Fruit fly (Drosophila melanogaster) whole organism, embryonic: ENCODE data around the gene Nup153.
A peak's percentile ranks its signal among the peaks of the same experiment; 100 is the strongest.

Experiments used
- BEAF-32 ChIP-seq: fragments of 200-800 bp; sonication (Bioruptor generic); optimal IDR thresholded peaks from 3 replicates; lab custom pipeline; 2017; ENCODE audit warnings: missing biosample characterization, missing genetic modification characterization, mild to moderate bottlenecking, moderate library complexity, missing genetic modification reagents
- Bgb ChIP-seq: fragments of 200-800 bp; sonication (Bioruptor generic); IDR thresholded peaks from 2 replicates; pipeline ENCODE4 v1.3.6; 2022; ENCODE audit warnings: missing biosample characterization, missing genetic modification characterization; ENCODE audit not compliant: partially characterized antibody
- CG10654 ChIP-seq: fragments of 200-800 bp; sonication (Bioruptor generic); optimal IDR thresholded peaks from 2 replicates; lab custom pipeline; 2016; ENCODE audit warnings: missing biosample characterization, missing genetic modification characterization
- CG12155 ChIP-seq: fragments of 200-800 bp; sonication (Bioruptor generic); optimal IDR thresholded peaks from 3 replicates; lab custom pipeline; 2016; ENCODE audit warnings: missing biosample characterization, missing genetic modification characterization
- CG13287 ChIP-seq: fragments of 200-800 bp; sonication (Bioruptor generic); IDR thresholded peaks from 2 replicates; pipeline ENCODE4 v1.3.6; 2022; ENCODE audit warnings: missing biosample characterization, missing genetic modification characterization; ENCODE audit not compliant: partially characterized antibody
- CG14710 ChIP-seq: fragments of 200-800 bp; sonication (Bioruptor generic); optimal IDR thresholded peaks from 3 replicates; lab custom pipeline; 2019; ENCODE audit warnings: missing biosample characterization, mild to moderate bottlenecking, missing genetic modification characterization, moderate library complexity
- CG15514 ChIP-seq: fragments of 200-800 bp; sonication (Bioruptor generic); optimal IDR thresholded peaks from 3 replicates; lab custom pipeline; 2017; ENCODE audit warnings: missing biosample characterization, missing genetic modification characterization, mild to moderate bottlenecking, moderate library complexity, missing genetic modification reagents
- CG16813 ChIP-seq: fragments of 200-800 bp; sonication (Bioruptor generic); IDR thresholded peaks from 3 replicates; pipeline ENCODE4 v1.3.6; 2022; ENCODE audit warnings: missing biosample characterization, missing genetic modification characterization; ENCODE audit not compliant: partially characterized antibody
- CG2116 ChIP-seq: fragments of 200-800 bp; sonication (Bioruptor generic); optimal IDR thresholded peaks from 3 replicates; lab custom pipeline; 2018; ENCODE audit warnings: missing biosample characterization, mild to moderate bottlenecking, missing genetic modification characterization
- CG31441 ChIP-seq: fragments of 200-800 bp; sonication (Bioruptor generic); IDR thresholded peaks from 2 replicates; pipeline ENCODE4 v1.3.6; 2022; ENCODE audit warnings: missing biosample characterization, missing genetic modification characterization
- CG34224 ChIP-seq: fragments of 200-800 bp; sonication (Bioruptor generic); IDR thresholded peaks from 3 replicates; pipeline ENCODE4 v1.3.6; 2022; ENCODE audit warnings: missing biosample characterization, missing genetic modification characterization; ENCODE audit not compliant: partially characterized antibody
- CG3726 ChIP-seq: fragments of 200-800 bp; sonication (Bioruptor generic); IDR thresholded peaks from 3 replicates; pipeline ENCODE4, ENCODE4 v1.3.6; 2022; ENCODE audit warnings: missing biosample characterization, missing genetic modification characterization
- CG6791 ChIP-seq: fragments of 200-800 bp; sonication (Bioruptor generic); IDR thresholded peaks from 3 replicates; pipeline ENCODE4 v1.3.6; 2022; ENCODE audit warnings: missing biosample characterization, missing genetic modification characterization; ENCODE audit not compliant: partially characterized antibody
- CG7928 ChIP-seq: fragments of 200-800 bp; sonication (Bioruptor generic); optimal IDR thresholded peaks from 2 replicates; lab custom pipeline; 2017; ENCODE audit warnings: missing biosample characterization, mild to moderate bottlenecking, missing genetic modification characterization
- CG7963 ChIP-seq: fragments of 200-800 bp; sonication (Bioruptor generic); IDR thresholded peaks from 3 replicates; pipeline ENCODE4 v1.3.6; 2022; ENCODE audit warnings: missing biosample characterization, missing genetic modification characterization; ENCODE audit not compliant: partially characterized antibody
- CG8281 ChIP-seq: fragments of 200-800 bp; sonication (Bioruptor generic); optimal IDR thresholded peaks from 2 replicates; lab custom pipeline; 2018; ENCODE audit warnings: missing biosample characterization, mild to moderate bottlenecking, missing genetic modification characterization, moderate library complexity
- CG8765 ChIP-seq: fragments of 200-800 bp; sonication (Bioruptor generic); IDR thresholded peaks from 2 replicates; pipeline ENCODE4 v1.3.6; 2022; ENCODE audit warnings: missing biosample characterization, missing genetic modification characterization
- CG9727 ChIP-seq: fragments of 200-800 bp; sonication (Bioruptor generic); optimal IDR thresholded peaks from 3 replicates; lab custom pipeline; 2017; ENCODE audit warnings: missing biosample characterization, mild to moderate bottlenecking, missing genetic modification characterization
- Dad ChIP-seq: fragments of 200-800 bp; sonication (Bioruptor generic); optimal IDR thresholded peaks from 3 replicates; lab custom pipeline; 2016; ENCODE audit warnings: missing biosample characterization, missing genetic modification characterization
- Dek ChIP-seq: fragments of 200-800 bp; sonication (Bioruptor generic); optimal IDR thresholded peaks from 3 replicates; lab custom pipeline; 2019; ENCODE audit warnings: missing biosample characterization, mild to moderate bottlenecking, missing genetic modification characterization, moderate library complexity
- Dll ChIP-seq: fragments of 200-800 bp; sonication (Bioruptor generic); IDR thresholded peaks from 4 replicates; pipeline ENCODE4 v1.3.6; 2022; ENCODE audit warnings: missing biosample characterization, missing genetic modification characterization; ENCODE audit not compliant: partially characterized antibody
- Doc3 ChIP-seq: fragments of 200-800 bp; sonication (Bioruptor generic); IDR thresholded peaks from 3 replicates; pipeline ENCODE4 v1.3.6; 2022; ENCODE audit warnings: missing biosample characterization, missing genetic modification characterization; ENCODE audit not compliant: partially characterized antibody
- HLH4C ChIP-seq: fragments of 200-800 bp; sonication (Bioruptor generic); IDR thresholded peaks from 3 replicates; pipeline ENCODE4 v1.3.6; 2022; ENCODE audit warnings: missing biosample characterization, missing genetic modification characterization; ENCODE audit not compliant: partially characterized antibody
- HLH54F ChIP-seq: fragments of 200-800 bp; sonication (Bioruptor generic); optimal IDR thresholded peaks from 3 replicates; lab custom pipeline; 2016; ENCODE audit warnings: missing biosample characterization, missing genetic modification characterization
- Sry-δ ChIP-seq: fragments of 200-800 bp; sonication (Bioruptor generic); optimal IDR thresholded peaks from 2 replicates; lab custom pipeline; 2016; ENCODE audit warnings: missing biosample characterization, missing genetic modification characterization
- amos ChIP-seq: fragments of 200-800 bp; sonication (Bioruptor generic); IDR thresholded peaks from 2 replicates; pipeline ENCODE4 v1.3.6; 2022; ENCODE audit warnings: missing biosample characterization, missing genetic modification characterization; ENCODE audit not compliant: partially characterized antibody
- ase ChIP-seq: fragments of 200-800 bp; sonication (Bioruptor generic); IDR thresholded peaks from 3 replicates; pipeline ENCODE4 v1.3.6; 2022; ENCODE audit warnings: missing biosample characterization, missing genetic modification characterization
- ato ChIP-seq: fragments of 200-800 bp; sonication (Bioruptor generic); IDR thresholded peaks from 2 replicates; pipeline ENCODE4 v1.3.6; 2022; ENCODE audit warnings: missing biosample characterization, missing genetic modification characterization; ENCODE audit not compliant: partially characterized antibody
- az2 ChIP-seq: fragments of 200-800 bp; sonication (Bioruptor generic); optimal IDR thresholded peaks from 3 replicates; lab custom pipeline; 2016; ENCODE audit warnings: missing biosample characterization, missing genetic modification characterization
- cato ChIP-seq: fragments of 200-800 bp; sonication (Bioruptor generic); optimal IDR thresholded peaks from 2 replicates; lab custom pipeline; 2016; ENCODE audit warnings: missing biosample characterization, missing genetic modification characterization, borderline replicate concordance
- chinmo ChIP-seq: fragments of 200-800 bp; sonication (Bioruptor generic); IDR thresholded peaks from 4 replicates; pipeline ENCODE4 v1.3.6; 2022; ENCODE audit warnings: missing biosample characterization, missing genetic modification characterization; ENCODE audit not compliant: partially characterized antibody
- ci ChIP-seq: fragments of 200-800 bp; sonication (Bioruptor generic); IDR thresholded peaks from 3 replicates; pipeline ENCODE4 v1.3.6; 2022; ENCODE audit warnings: missing biosample characterization, missing genetic modification characterization
- crc ChIP-seq: fragments of 200-800 bp; sonication (Bioruptor generic); optimal IDR thresholded peaks from 2 replicates; lab custom pipeline; 2016; ENCODE audit warnings: missing biosample characterization, missing genetic modification characterization
- gfzf ChIP-seq: fragments of 200-800 bp; sonication (Bioruptor generic); optimal IDR thresholded peaks from 2 replicates; lab custom pipeline; 2016; ENCODE audit warnings: missing biosample characterization, mild to moderate bottlenecking, missing genetic modification characterization, moderate library complexity
- grau ChIP-seq: fragments of 200-800 bp; optimal IDR thresholded peaks from 3 replicates; lab custom pipeline; 2019; ENCODE audit warnings: missing biosample characterization, mild to moderate bottlenecking, missing genetic modification characterization, moderate library complexity
- hb ChIP-seq: fragments of 200-800 bp; sonication (Bioruptor generic); IDR thresholded peaks from 3 replicates; pipeline ENCODE4 v1.3.6; 2022; ENCODE audit warnings: missing biosample characterization, missing genetic modification characterization; ENCODE audit not compliant: partially characterized antibody
- hbn ChIP-seq: fragments of 200-800 bp; sonication (Bioruptor generic); IDR thresholded peaks from 2 replicates; pipeline ENCODE4 v1.3.6; 2022; ENCODE audit warnings: missing biosample characterization, missing genetic modification characterization; ENCODE audit not compliant: partially characterized antibody
- knrl ChIP-seq: fragments of 200-800 bp; sonication (Bioruptor generic); IDR thresholded peaks from 3 replicates; pipeline ENCODE4 v1.3.6; 2022; ENCODE audit warnings: missing biosample characterization, missing genetic modification characterization; ENCODE audit not compliant: partially characterized antibody
- nerfin-2 ChIP-seq: fragments of 200-800 bp; sonication (Bioruptor generic); IDR thresholded peaks from 2 replicates; pipeline ENCODE4 v1.3.6; 2022; ENCODE audit warnings: missing biosample characterization, missing genetic modification characterization; ENCODE audit not compliant: partially characterized antibody
- nmo ChIP-seq: fragments of 200-800 bp; sonication (Bioruptor generic); optimal IDR thresholded peaks from 2 replicates; lab custom pipeline; 2018; ENCODE audit warnings: missing biosample characterization, mild to moderate bottlenecking, missing genetic modification characterization, moderate library complexity
- pb ChIP-seq: fragments of 200-800 bp; sonication (Bioruptor generic); optimal IDR thresholded peaks from 3 replicates; lab custom pipeline; 2016; ENCODE audit warnings: missing biosample characterization, missing genetic modification characterization
- sens ChIP-seq: fragments of 200-800 bp; sonication (Bioruptor generic); peaks from one replicate; lab custom pipeline; 2016; ENCODE audit warnings: missing biosample characterization, missing genetic modification characterization
- sna ChIP-seq: fragments of 200-800 bp; sonication (Bioruptor generic); IDR thresholded peaks from 2 replicates; pipeline ENCODE4 v1.3.6; 2022; ENCODE audit warnings: missing biosample characterization, missing genetic modification characterization; ENCODE audit not compliant: partially characterized antibody
- unc-4 ChIP-seq: fragments of 200-800 bp; sonication (Bioruptor generic); IDR thresholded peaks from 2 replicates; pipeline ENCODE4 v1.3.6; 2022; ENCODE audit warnings: missing biosample characterization, missing genetic modification characterization; ENCODE audit not compliant: partially characterized antibody
- vnd ChIP-seq: fragments of 200-800 bp; sonication (Bioruptor generic); IDR thresholded peaks from 3 replicates; pipeline ENCODE4 v1.3.6; 2022; ENCODE audit warnings: missing biosample characterization, missing genetic modification characterization; ENCODE audit not compliant: partially characterized antibody

Nup153 gene

dm6 chrX:16553542-16554182 lies 45.4 kb upstream of the Nup153 start, which contains the start of gene Arp2:
Arp2 (minus strand) TSS chrX:16553968.
- TF ChIP-seq CG7963 (GFP tag; lab: Robert Waterston, UW) (peak; percentile 42; the same call in 1 of the 3 replicates), CG13287 (peak; percentile 68), CG6791 (peak; percentile 69; the same call in 2 of the 3 replicates), ato (GFP tag; lab: Robert Waterston, UW) (0 out of 2 replicates have a peak, but pooled peaks have one; percentile 38), CG8281 (tag; lab: Kevin White, UChicago) (no peak), CG16813 (GFP tag; lab: Robert Waterston, UW) (peak; percentile 64; the same call in 2 of the 3 replicates), vnd (GFP tag; lab: Robert Waterston, UW) (peak; percentile 54; the same call in 1 of the 3 replicates), chinmo (GFP tag; lab: Robert Waterston, UW) (0 out of 4 replicates have a peak, but pooled peaks have one; percentile 16), nerfin-2 (0 out of 2 replicates have a peak, but pooled peaks have one; percentile 25), grau (tag; lab: Kevin White, UChicago) (no peak), CG12155 (GFP tag; lab: Kevin White, UChicago) (no peak), gfzf (GFP tag; lab: Kevin White, UChicago) (peak; percentile 65), sens (GFP tag; lab: Kevin White, UChicago) (peak; percentile 79), nmo (GFP tag; lab: Kevin White, UChicago) (peak; percentile 14), ase (GFP tag; lab: Robert Waterston, UW) (no peak), CG14710 (tag; lab: Kevin White, UChicago) (peak; percentile 56), Dek (tag; lab: Kevin White, UChicago) (no peak), CG3726 (GFP tag; lab: Robert Waterston, UW) (no peak), BEAF-32 (GFP tag; lab: Kevin White, UChicago) (peak; percentile 79), pb (GFP tag; lab: Kevin White, UChicago) (no peak), Dll (GFP tag; lab: Robert Waterston, UW) (peak; percentile 72; the same call in 3 of the 4 replicates), hb (GFP tag; lab: Robert Waterston, UW) (peak; percentile 68), CG9727 (GFP tag; lab: Kevin White, UChicago) (no peak), unc-4 (GFP tag; lab: Robert Waterston, UW) (peak; percentile 74), Doc3 (GFP tag; lab: Robert Waterston, UW) (peak; percentile 63; the same call in 2 of the 3 replicates), CG8765 (GFP tag; lab: Robert Waterston, UW) (no peak), cato (no peak), crc (no peak), CG31441 (GFP tag; lab: Robert Waterston, UW) (no peak), CG34224 (GFP tag; lab: Robert Waterston, UW) (peak; percentile 69), az2 (no peak), HLH54F (GFP tag; lab: Kevin White, UChicago) (no peak), Sry-δ (GFP tag; lab: Kevin White, UChicago) (peak; percentile 35), HLH4C (GFP tag; lab: Robert Waterston, UW) (peak; percentile 59; the same call in 1 of the 3 replicates), amos (peak; percentile 72; the same call in 1 of the 2 replicates), ci (GFP tag; lab: Robert Waterston, UW) (0 out of 3 replicates have a peak, but pooled peaks have one; percentile 12), hbn (GFP tag; lab: Robert Waterston, UW) (peak; percentile 67), knrl (GFP tag; lab: Robert Waterston, UW) (peak; percentile 75), CG2116 (GFP tag; lab: Kevin White, UChicago) (peak; percentile 85), CG15514 (GFP tag; lab: Kevin White, UChicago) (peak; percentile 41), CG10654 (GFP tag; lab: Kevin White, UChicago) (no peak), sna (GFP tag; lab: Robert Waterston, UW) (peak; percentile 55; the same call in 1 of the 2 replicates), Dad (GFP tag; lab: Kevin White, UChicago) (no peak), Bgb (GFP tag; lab: Robert Waterston, UW) (peak; percentile 64; the same call in 1 of the 2 replicates), CG7928 (no peak)
